Worm (Caenorhabditis elegans) whole organism, L2 larva: ENCODE measurements around the gene C50F4.8.

ENCODE experiments used
- C34F6.9 ChIP-seq: fragments of 150-350 bp; optimal IDR thresholded peaks from 2 replicates; lab custom pipeline; 2014; ENCODE audit warnings: missing biosample characterization, missing genetic modification characterization
- F13H6.1 ChIP-seq: sonication (generic microtip); optimal IDR thresholded peaks from 2 replicates; lab custom pipeline; 2016; ENCODE audit warnings: missing genetic modification characterization, missing compliant biosample characterization
- R02D3.7 ChIP-seq: fragments of 150-350 bp; optimal IDR thresholded peaks from 2 replicates; lab custom pipeline; 2014; ENCODE audit warnings: missing biosample characterization, missing genetic modification characterization
- Y55F3AM.14 ChIP-seq: fragments of 200-800 bp; sonication (Bioruptor generic); optimal IDR thresholded peaks from 2 replicates; lab custom pipeline; 2018; ENCODE audit warnings: mild to moderate bottlenecking, missing genetic modification characterization, missing compliant biosample characterization
- ZK546.5 ChIP-seq: sonication (generic microtip); optimal IDR thresholded peaks from 2 replicates; lab custom pipeline; 2017; ENCODE audit warnings: missing biosample characterization, missing genetic modification characterization
- aly-2 ChIP-seq: fragments of 150-350 bp; optimal IDR thresholded peaks from 2 replicates; lab custom pipeline; 2014; ENCODE audit warnings: missing biosample characterization, missing genetic modification characterization
- ama-1 ChIP-seq: fragments of 150-350 bp; optimal IDR thresholded peaks from 2 replicates; lab custom pipeline; 2018; ENCODE audit warnings: inconsistent platforms
- blmp-1 ChIP-seq: sonication (generic microtip); optimal IDR thresholded peaks from 2 replicates; lab custom pipeline; 2017; ENCODE audit warnings: missing genetic modification characterization, mild to moderate bottlenecking, missing compliant biosample characterization, antibody characterized with exemption, moderate library complexity; ENCODE audit not compliant: insufficient read depth
- ceh-16 ChIP-seq: fragments of 150-350 bp; optimal IDR thresholded peaks from 2 replicates; lab custom pipeline; 2014; ENCODE audit warnings: missing biosample characterization, missing genetic modification characterization
- crh-2 ChIP-seq: sonication (generic microtip); optimal IDR thresholded peaks from 2 replicates; lab custom pipeline; 2017; ENCODE audit warnings: missing biosample characterization, missing genetic modification characterization
- dmd-4 ChIP-seq: sonication (generic microtip); optimal IDR thresholded peaks from 2 replicates; lab custom pipeline; 2017; ENCODE audit warnings: missing biosample characterization, missing genetic modification characterization
- egl-27 ChIP-seq: sonication (generic microtip); optimal IDR thresholded peaks from 3 replicates; lab custom pipeline; 2017; ENCODE audit warnings: missing biosample characterization, missing genetic modification reagents, missing genetic modification characterization
- elt-1 ChIP-seq: fragments of 150-350 bp; optimal IDR thresholded peaks from 2 replicates; lab custom pipeline; 2014; ENCODE audit warnings: missing biosample characterization, missing genetic modification characterization
- elt-3 ChIP-seq: sonication (generic microtip); optimal IDR thresholded peaks from 2 replicates; lab custom pipeline; 2017; ENCODE audit warnings: missing biosample characterization, missing genetic modification characterization
- fos-1 ChIP-seq: fragments of 150-350 bp; optimal IDR thresholded peaks from 2 replicates; lab custom pipeline; 2014; ENCODE audit warnings: missing biosample characterization, missing genetic modification characterization
- lin-11 ChIP-seq: fragments of 150-350 bp; sonication (generic microtip); optimal IDR thresholded peaks from 2 replicates; lab custom pipeline; 2014; ENCODE audit warnings: missing biosample characterization, missing genetic modification characterization, inconsistent platforms, mixed read lengths
- lin-13 ChIP-seq: fragments of 150-350 bp; optimal IDR thresholded peaks from 2 replicates; lab custom pipeline; 2014; ENCODE audit warnings: missing biosample characterization, missing genetic modification reagents, missing genetic modification characterization
- lin-39 ChIP-seq: fragments of 150-350 bp; optimal IDR thresholded peaks from 2 replicates; lab custom pipeline; 2014; ENCODE audit warnings: missing biosample characterization, missing genetic modification reagents, missing genetic modification characterization
- lsy-2 ChIP-seq, 2 experiments: fragments of 150-350 bp in 1 of 2; sonication (generic microtip) in 1 of 2; optimal IDR thresholded peaks; 2 replicates each; lab custom pipeline; 2014 to 2017; ENCODE audit warnings: missing biosample characterization in 2 of 2, missing genetic modification characterization in 2 of 2
- mab-5 ChIP-seq: fragments of 150-350 bp; optimal IDR thresholded peaks from 2 replicates; lab custom pipeline; 2014; ENCODE audit warnings: missing biosample characterization, missing genetic modification characterization
- mbf-1 ChIP-seq: sonication (generic microtip); optimal IDR thresholded peaks from 2 replicates; lab custom pipeline; 2017; ENCODE audit warnings: missing biosample characterization, missing genetic modification characterization
- mdl-1 ChIP-seq, 2 experiments: fragments of 150-350 bp in 1 of 2; sonication (generic microtip) in 1 of 2; optimal IDR thresholded peaks; 2 replicates each; lab custom pipeline; 2017; ENCODE audit warnings: missing biosample characterization in 2 of 2, missing genetic modification characterization in 2 of 2
- nhr-11 ChIP-seq: fragments of 150-350 bp; optimal IDR thresholded peaks from 2 replicates; lab custom pipeline; 2014; ENCODE audit warnings: missing biosample characterization, missing genetic modification characterization
- nhr-129 ChIP-seq: fragments of 150-350 bp; optimal IDR thresholded peaks from 2 replicates; lab custom pipeline; 2014; ENCODE audit warnings: missing biosample characterization, missing genetic modification characterization
- nhr-21 ChIP-seq: fragments of 150-350 bp; optimal IDR thresholded peaks from 2 replicates; lab custom pipeline; 2014; ENCODE audit warnings: missing biosample characterization, missing genetic modification characterization
- nhr-23 ChIP-seq: fragments of 150-350 bp; optimal IDR thresholded peaks from 2 replicates; lab custom pipeline; 2014; ENCODE audit warnings: missing biosample characterization, missing genetic modification reagents, missing genetic modification characterization
- nhr-237 ChIP-seq: fragments of 150-350 bp; optimal IDR thresholded peaks from 2 replicates; lab custom pipeline; 2014; ENCODE audit warnings: missing biosample characterization, missing genetic modification characterization
- nhr-25 ChIP-seq: fragments of 150-350 bp; sonication (generic microtip); optimal IDR thresholded peaks from 3 replicates; lab custom pipeline; 2014; ENCODE audit warnings: missing biosample characterization, missing genetic modification characterization
- nhr-6 ChIP-seq: fragments of 150-350 bp; optimal IDR thresholded peaks from 2 replicates; lab custom pipeline; 2014; ENCODE audit warnings: missing biosample characterization, missing genetic modification characterization
- nhr-77 ChIP-seq: fragments of 150-350 bp; optimal IDR thresholded peaks from 2 replicates; lab custom pipeline; 2014; ENCODE audit warnings: missing biosample characterization, missing genetic modification characterization
- peb-1 ChIP-seq: fragments of 150-350 bp; optimal IDR thresholded peaks from 2 replicates; lab custom pipeline; 2014; ENCODE audit warnings: missing biosample characterization, missing genetic modification characterization
- sem-4 ChIP-seq: fragments of 150-350 bp; optimal IDR thresholded peaks from 2 replicates; lab custom pipeline; 2014; ENCODE audit warnings: missing biosample characterization, missing genetic modification reagents, missing genetic modification characterization
- skn-1 ChIP-seq: sonication (generic microtip); optimal IDR thresholded peaks from 2 replicates; lab custom pipeline; 2017; ENCODE audit warnings: missing biosample characterization, missing genetic modification characterization
- sma-3 ChIP-seq: sonication (generic microtip); optimal IDR thresholded peaks from 2 replicates; lab custom pipeline; 2016; ENCODE audit warnings: missing genetic modification reagents, missing genetic modification characterization, missing compliant biosample characterization
- sma-9 ChIP-seq, 2 experiments: fragments of 150-350 bp in 1 of 2; sonication (generic microtip) in 1 of 2; optimal IDR thresholded peaks; 2 replicates each; lab custom pipeline; 2014 to 2016; ENCODE audit warnings: missing genetic modification characterization in 2 of 2, mild to moderate bottlenecking in 1 of 2, missing biosample characterization in 1 of 2, missing compliant biosample characterization in 1 of 2, missing genetic modification reagents in 1 of 2, moderate library complexity in 1 of 2
- unc-55 ChIP-seq: fragments of 150-350 bp; sonication (generic microtip); optimal IDR thresholded peaks from 3 replicates; lab custom pipeline; 2014; ENCODE audit warnings: missing biosample characterization, missing genetic modification reagents, missing genetic modification characterization
- zag-1 ChIP-seq: fragments of 150-350 bp; optimal IDR thresholded peaks from 2 replicates; lab custom pipeline; 2014; ENCODE audit warnings: missing biosample characterization, missing genetic modification characterization
- ztf-1 ChIP-seq: fragments of 200-800 bp; sonication (Bioruptor generic); conservative IDR thresholded peaks from 2 replicates; pipeline ENCODE4 v1.3.6; 2022; ENCODE audit warnings: missing genetic modification characterization, missing compliant biosample characterization
- ztf-11 ChIP-seq: sonication (generic microtip); optimal IDR thresholded peaks from 2 replicates; lab custom pipeline; 2017; ENCODE audit warnings: missing biosample characterization, missing genetic modification characterization
- ztf-4 ChIP-seq: fragments of 150-350 bp; optimal IDR thresholded peaks from 2 replicates; lab custom pipeline; 2014; ENCODE audit warnings: missing biosample characterization, missing genetic modification characterization

Gene C50F4.8

DNA sequence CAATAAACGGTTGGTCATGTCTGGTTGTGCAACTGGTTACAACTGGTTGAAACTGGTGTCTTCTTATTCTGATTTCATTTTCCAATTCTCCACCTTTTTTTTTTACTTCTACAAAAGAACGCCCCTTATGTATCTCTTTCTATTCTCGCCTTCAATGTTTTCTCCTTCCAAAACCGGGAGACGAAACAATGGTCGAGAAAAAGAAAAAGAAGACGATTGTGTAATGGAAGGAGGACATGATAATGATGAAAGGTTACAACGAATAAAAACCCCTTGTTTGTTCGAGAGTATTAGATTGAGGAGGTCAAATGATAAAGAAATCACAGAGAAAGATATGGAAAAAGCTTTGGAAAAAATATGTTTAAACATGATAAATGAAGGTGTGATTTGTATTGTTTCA lies at the start of gene C50F4.8:
C50F4.8 (minus strand) TSS at position 28 of the 400 bp plus-strand sequence.
- no peak for TF ChIP-seq crh-2 (tag; lab: Kevin White, UChicago)
- TF ChIP-seq sem-4 (tag; lab: Kevin White, UChicago): no peak
- no peak for TF ChIP-seq skn-1 (tag; lab: Kevin White, UChicago)
- no peak for TF ChIP-seq ama-1 (lab: Kevin White, UChicago)
- no peak for TF ChIP-seq sma-3 (GFP tag; lab: Kevin White, UChicago)
- no peak for TF ChIP-seq nhr-25
- TF ChIP-seq egl-27: no peak
- no peak for TF ChIP-seq elt-1
- TF ChIP-seq nhr-77 (tag; lab: Kevin White, UChicago): no peak

- TF ChIP-seq ZK546.5 (tag; lab: Kevin White, UChicago) (no peak), peb-1 (tag; lab: Kevin White, UChicago) (no peak), aly-2 (no peak), C34F6.9 (tag; lab: Kevin White, UChicago) (peak; percentile 18), nhr-129 (tag; lab: Kevin White, UChicago) (no peak), zag-1 (tag; lab: Kevin White, UChicago) (no peak), sma-9 (GFP tag; optimal IDR thresholded peaks at IDR 0.05; lab: Kevin White, UChicago) (peak; percentile 19), sma-9 (tag; optimal IDR thresholded peaks at IDR 0.05; lab: Kevin White, UChicago) (no peak)
These were observed 44.9 kb upstream of the C50F4.8 start for ce11 chrV:9563585-9563984.

DNA sequence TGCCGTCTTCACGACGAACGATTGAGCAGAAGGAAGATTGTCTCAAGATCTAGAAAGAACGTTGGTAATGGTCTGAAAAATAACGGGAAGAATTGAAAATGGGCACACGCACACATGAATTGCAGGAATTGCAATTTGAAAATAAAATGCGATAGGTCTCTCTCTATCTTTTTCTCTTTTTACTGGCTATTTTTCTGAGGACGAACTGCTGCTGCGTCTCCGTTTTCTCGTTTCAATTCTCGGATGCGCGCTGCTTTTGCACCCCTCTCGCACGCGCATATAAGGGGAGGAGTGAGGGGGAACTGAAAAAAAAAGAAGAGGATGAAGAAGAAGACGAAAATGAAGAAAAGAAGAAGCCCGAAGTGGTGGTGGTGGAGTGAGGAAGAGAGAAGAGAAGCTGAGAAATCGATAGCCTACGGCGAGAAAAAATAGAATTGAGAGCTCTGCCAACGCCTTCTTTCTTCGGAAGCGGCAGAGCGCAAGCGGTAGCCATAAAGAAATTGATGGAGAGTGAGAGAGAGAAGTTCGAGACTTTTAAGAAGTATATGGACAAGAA lies 43.0 kb upstream of the C50F4.8 start, which contains the start of gene rgef-1:
rgef-1 (minus strand) TSS at position 51 of the 556 bp plus-strand sequence.
- TF ChIP-seq peb-1 (tag; lab: Kevin White, UChicago): no peak
- no peak for TF ChIP-seq nhr-25
- TF ChIP-seq sma-9 (GFP tag; optimal IDR thresholded peaks at IDR 0.05; lab: Kevin White, UChicago): peak; percentile 28
- TF ChIP-seq sma-9 (tag; optimal IDR thresholded peaks at IDR 0.05; lab: Kevin White, UChicago): no peak
- peak; percentile 91 for TF ChIP-seq C34F6.9 (tag; lab: Kevin White, UChicago)
- no peak for TF ChIP-seq ztf-11 (tag; lab: Kevin White, UChicago)
- peak; percentile 59 for TF ChIP-seq mab-5 (tag; lab: Kevin White, UChicago)
- TF ChIP-seq elt-3 (tag; lab: Kevin White, UChicago): no peak
- peak; percentile 85 for TF ChIP-seq zag-1 (tag; lab: Kevin White, UChicago)
- no peak for TF ChIP-seq ZK546.5 (tag; lab: Kevin White, UChicago)
- peak; percentile 56 for TF ChIP-seq nhr-129 (tag; lab: Kevin White, UChicago)
- no peak for TF ChIP-seq egl-27
- peak; percentile 50 for TF ChIP-seq lin-13 (GFP tag; lab: Kevin White, UChicago)
- peak; percentile 33 to 66 for TF ChIP-seq lsy-2 (tag; optimal IDR thresholded peaks at IDR 0.05; lab: Kevin White, UChicago)
- TF ChIP-seq ama-1 (lab: Kevin White, UChicago): no peak
- TF ChIP-seq fos-1 (tag; lab: Kevin White, UChicago): peak; percentile 17
- no peak for TF ChIP-seq ztf-4 (tag; lab: Kevin White, UChicago)
- peak; percentile 76 for TF ChIP-seq crh-2 (tag; lab: Kevin White, UChicago)
- peak; percentile 59 for TF ChIP-seq lin-11 (tag; lab: Kevin White, UChicago)
- no peak for TF ChIP-seq nhr-77 (tag; lab: Kevin White, UChicago)
- TF ChIP-seq unc-55 (GFP tag; lab: Kevin White, UChicago): peak; percentile 94
- TF ChIP-seq elt-1: no peak
- peak; percentile 81 for TF ChIP-seq F13H6.1 (tag; lab: Kevin White, UChicago)
- peak; percentile 32 for TF ChIP-seq sem-4 (tag; lab: Kevin White, UChicago)
- peak; percentile 47 to 78 for TF ChIP-seq mdl-1 (tag; optimal IDR thresholded peaks at IDR 0.05; lab: Kevin White, UChicago)
- TF ChIP-seq dmd-4 (tag; lab: Kevin White, UChicago): no peak
- TF ChIP-seq R02D3.7: no peak
- peak; percentile 53 for TF ChIP-seq Y55F3AM.14
- no peak for TF ChIP-seq aly-2
- no peak for TF ChIP-seq skn-1 (tag; lab: Kevin White, UChicago)
- no peak for TF ChIP-seq lin-39 (tag; lab: Kevin White, UChicago)

DNA sequence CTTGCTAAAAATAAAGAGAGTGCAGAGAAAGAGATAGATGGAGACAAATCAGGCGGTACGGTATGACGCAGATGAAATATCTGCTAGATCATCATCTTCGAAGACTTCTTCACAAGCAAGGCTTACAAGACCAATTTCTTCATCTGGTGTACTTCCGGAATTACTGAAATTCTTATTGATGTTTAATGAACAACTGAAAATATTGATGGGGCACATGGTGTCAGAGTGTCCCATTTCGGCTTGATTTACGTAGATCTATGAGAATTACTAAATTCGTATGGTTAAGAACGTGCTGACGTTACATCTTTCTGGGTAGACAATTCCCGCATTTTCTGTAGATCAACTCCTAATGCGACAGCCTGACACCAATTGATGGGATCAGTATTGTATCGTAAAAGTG lies 38.0 kb upstream of the C50F4.8 start:
- no peak for TF ChIP-seq ZK546.5 (tag; lab: Kevin White, UChicago)
- TF ChIP-seq sma-9 (GFP tag; optimal IDR thresholded peaks at IDR 0.05; lab: Kevin White, UChicago): no peak
- no peak for TF ChIP-seq sma-9 (tag; optimal IDR thresholded peaks at IDR 0.05; lab: Kevin White, UChicago)
- no peak for TF ChIP-seq mbf-1

DNA sequence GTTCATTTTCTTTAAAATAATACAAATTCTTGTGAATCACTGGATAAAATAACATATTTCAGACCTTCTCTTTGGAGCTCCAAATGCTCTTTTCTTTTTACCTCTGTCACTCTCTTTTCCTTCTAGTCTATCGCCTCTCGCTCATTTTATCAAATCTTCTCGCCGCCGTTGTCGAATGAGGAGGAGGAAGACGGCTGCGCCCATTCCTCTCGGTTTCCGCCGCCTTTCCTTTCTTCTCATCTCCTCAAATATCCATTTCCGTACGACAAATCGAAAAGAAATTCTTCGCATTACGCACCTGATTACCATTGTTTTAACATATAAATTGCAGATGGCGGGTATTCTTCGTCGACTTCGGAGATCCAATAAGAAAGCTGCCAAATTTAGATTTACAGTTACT lies 31.7 kb upstream of the C50F4.8 start, which contains the start of gene ehbp-1:
ehbp-1 (plus strand) TSS at position 332 of the 400 bp plus-strand sequence.
- TF ChIP-seq ceh-16 (tag; lab: Kevin White, UChicago) (no peak), ztf-4 (tag; lab: Kevin White, UChicago) (no peak), lin-13 (GFP tag; lab: Kevin White, UChicago) (no peak), lin-11 (tag; lab: Kevin White, UChicago) (no peak), nhr-77 (tag; lab: Kevin White, UChicago) (no peak), sem-4 (tag; lab: Kevin White, UChicago) (no peak), nhr-23 (tag; lab: Kevin White, UChicago) (no peak), elt-3 (tag; lab: Kevin White, UChicago) (no peak), lin-39 (tag; lab: Kevin White, UChicago) (no peak), sma-9 (GFP tag; optimal IDR thresholded peaks at IDR 0.05; lab: Kevin White, UChicago) (peak; percentile 29), sma-9 (tag; optimal IDR thresholded peaks at IDR 0.05; lab: Kevin White, UChicago) (no peak), nhr-6 (tag; lab: Kevin White, UChicago) (no peak), nhr-21 (tag; lab: Kevin White, UChicago) (no peak), ztf-1 (GFP tag; lab: Robert Waterston, UW) (no peak), lsy-2 (tag; optimal IDR thresholded peaks at IDR 0.05; lab: Kevin White, UChicago) (peak in 1 of 2 experiments; percentile 3), ztf-11 (tag; lab: Kevin White, UChicago) (no peak), sma-3 (GFP tag; lab: Kevin White, UChicago) (no peak), nhr-11 (no peak), blmp-1 (tag; lab: Kevin White, UChicago) (no peak), unc-55 (GFP tag; lab: Kevin White, UChicago) (peak; percentile 40), dmd-4 (tag; lab: Kevin White, UChicago) (no peak), nhr-237 (no peak), C34F6.9 (tag; lab: Kevin White, UChicago) (peak; percentile 32)
